Worm (Caenorhabditis elegans) whole organism, L4 larva: ENCODE results near the gene ttr-31.

Experiments used
- D1046.2 ChIP-seq: fragments of 200-800 bp; sonication (Bioruptor generic); IDR thresholded peaks from 2 replicates; pipeline ENCODE4 v1.3.6; 2022; ENCODE audit warnings: missing genetic modification characterization, missing compliant biosample characterization
- F37D6.2 ChIP-seq: sonication (generic microtip); optimal IDR thresholded peaks from 2 replicates; lab custom pipeline; 2016; ENCODE audit warnings: mild to moderate bottlenecking, missing genetic modification characterization, missing compliant biosample characterization
- F44E2.7 ChIP-seq: fragments of 200-800 bp; sonication (Bioruptor generic); IDR thresholded peaks from 2 replicates; pipeline ENCODE4 v2.1.2; 2022; ENCODE audit warnings: missing genetic modification characterization, missing compliant biosample characterization
- T20F7.1 ChIP-seq: fragments of 200-800 bp; sonication (Bioruptor generic); optimal IDR thresholded peaks from 2 replicates; lab custom pipeline; 2018; ENCODE audit warnings: mild to moderate bottlenecking, missing genetic modification characterization, missing compliant biosample characterization
- Y48G9A.11 ChIP-seq: fragments of 200-800 bp; sonication (Bioruptor generic); IDR thresholded peaks from 2 replicates; pipeline ENCODE4 v1.3.6; 2022; ENCODE audit warnings: missing genetic modification reagents, missing genetic modification characterization, missing compliant biosample characterization
- Y75B8A.6 ChIP-seq: fragments of 200-800 bp; sonication (Bioruptor generic); IDR thresholded peaks from 2 replicates; pipeline ENCODE4 v1.3.6; 2022; ENCODE audit warnings: missing genetic modification reagents, missing genetic modification characterization, missing compliant biosample characterization
- ZK546.5 ChIP-seq, 2 experiments: sonication (generic microtip); optimal IDR thresholded peaks; 2 replicates each; lab custom pipeline; 2017; ENCODE audit warnings: missing biosample characterization in 2 of 2, missing genetic modification characterization in 2 of 2
- aha-1 ChIP-seq: fragments of 150-350 bp; peaks from one replicate; lab custom pipeline; 2014; ENCODE audit warnings: missing biosample characterization, missing genetic modification characterization
- ceh-28 ChIP-seq: fragments of 150-350 bp; optimal IDR thresholded peaks from 2 replicates; lab custom pipeline; 2014; ENCODE audit warnings: missing biosample characterization, missing genetic modification reagents, missing genetic modification characterization
- ceh-32 ChIP-seq: sonication (generic microtip); optimal IDR thresholded peaks from 2 replicates; lab custom pipeline; 2016; ENCODE audit warnings: mild to moderate bottlenecking, missing genetic modification characterization, missing compliant biosample characterization; ENCODE audit not compliant: poor library complexity
- ceh-82 ChIP-seq: sonication (generic microtip); optimal IDR thresholded peaks from 2 replicates; lab custom pipeline; 2017; ENCODE audit warnings: missing biosample characterization, missing genetic modification characterization
- ces-1 ChIP-seq: fragments of 150-350 bp; sonication (generic microtip); optimal IDR thresholded peaks from 4 replicates; lab custom pipeline; 2014; ENCODE audit warnings: missing biosample characterization, missing genetic modification reagents, missing genetic modification characterization
- daf-8 ChIP-seq: fragments of 200-800 bp; sonication (Bioruptor generic); IDR thresholded peaks from 2 replicates; pipeline ENCODE4 v1.3.6; 2022; ENCODE audit warnings: missing genetic modification characterization, missing compliant biosample characterization
- dmd-6 ChIP-seq: fragments of 200-800 bp; sonication (Bioruptor generic); IDR thresholded peaks from 2 replicates; pipeline ENCODE4 v1.3.6; 2022; ENCODE audit warnings: missing genetic modification reagents, missing genetic modification characterization, missing compliant biosample characterization
- dmd-9 ChIP-seq: fragments of 200-800 bp; sonication (Bioruptor generic); IDR thresholded peaks from 2 replicates; pipeline ENCODE4 v1.3.6; 2022; ENCODE audit warnings: missing genetic modification reagents, missing genetic modification characterization, missing compliant biosample characterization
- dve-1 ChIP-seq: sonication (generic microtip); optimal IDR thresholded peaks from 2 replicates; lab custom pipeline; 2017; ENCODE audit warnings: antibody characterized with exemption, mild to moderate bottlenecking, missing genetic modification characterization, missing compliant biosample characterization; ENCODE audit not compliant: insufficient read depth
- egl-43 ChIP-seq: fragments of 200-800 bp; sonication (Bioruptor generic); IDR thresholded peaks from 2 replicates; pipeline ENCODE4 v1.3.6; 2022; ENCODE audit warnings: missing genetic modification reagents, missing genetic modification characterization, missing compliant biosample characterization
- fos-1 ChIP-seq: fragments of 150-350 bp; optimal IDR thresholded peaks from 2 replicates; lab custom pipeline; 2014; ENCODE audit warnings: missing biosample characterization, missing genetic modification characterization
- hif-1 ChIP-seq, 2 experiments: sonication (generic microtip); optimal IDR thresholded peaks; 2 replicates each; lab custom pipeline; 2016 to 2017; ENCODE audit warnings: missing compliant biosample characterization in 2 of 2, missing genetic modification characterization in 2 of 2, missing genetic modification reagents in 2 of 2, missing genotype in 2 of 2, mild to moderate bottlenecking in 1 of 2
- hlh-11 ChIP-seq: fragments of 200-800 bp; sonication (Bioruptor generic); optimal IDR thresholded peaks from 2 replicates; lab custom pipeline; 2018; ENCODE audit warnings: mild to moderate bottlenecking, missing genetic modification characterization, missing compliant biosample characterization
- hlh-30 ChIP-seq: sonication (generic microtip); optimal IDR thresholded peaks from 2 replicates; lab custom pipeline; 2017; ENCODE audit warnings: antibody characterized with exemption, mild to moderate bottlenecking, missing genetic modification characterization, missing compliant biosample characterization; ENCODE audit not compliant: insufficient read depth
- hmg-1.1 ChIP-seq: fragments of 200-800 bp; sonication (Bioruptor generic); IDR thresholded peaks from 2 replicates; pipeline ENCODE4 v1.3.6; 2022; ENCODE audit warnings: missing genetic modification reagents, missing genetic modification characterization, missing compliant biosample characterization
- lin-13 ChIP-seq: fragments of 150-350 bp; optimal IDR thresholded peaks from 2 replicates; lab custom pipeline; 2014; ENCODE audit warnings: missing biosample characterization, missing genetic modification reagents, missing genetic modification characterization
- lin-15B ChIP-seq: fragments of 150-350 bp; sonication (generic microtip); optimal IDR thresholded peaks from 3 replicates; lab custom pipeline; 2014; ENCODE audit warnings: missing biosample characterization, missing genetic modification characterization
- mxl-3 ChIP-seq: fragments of 200-800 bp; sonication (Bioruptor generic); optimal IDR thresholded peaks from 2 replicates; lab custom pipeline; 2018; ENCODE audit warnings: mild to moderate bottlenecking, missing genetic modification characterization, missing compliant biosample characterization
- nhr-102 ChIP-seq: sonication (generic microtip); optimal IDR thresholded peaks from 2 replicates; lab custom pipeline; 2016; ENCODE audit warnings: mild to moderate bottlenecking, missing genetic modification characterization, moderate library complexity, missing compliant biosample characterization
- nhr-11 ChIP-seq: fragments of 150-350 bp; optimal IDR thresholded peaks from 2 replicates; lab custom pipeline; 2014; ENCODE audit warnings: missing biosample characterization, missing genetic modification characterization
- nhr-111 ChIP-seq: fragments of 200-800 bp; sonication (Bioruptor generic); optimal IDR thresholded peaks from 2 replicates; lab custom pipeline; 2018; ENCODE audit warnings: mild to moderate bottlenecking, missing genetic modification characterization, missing compliant biosample characterization
- nhr-28 ChIP-seq: fragments of 150-350 bp; optimal IDR thresholded peaks from 2 replicates; lab custom pipeline; 2014; ENCODE audit warnings: missing biosample characterization, missing genetic modification characterization
- php-3 ChIP-seq: fragments of 200-800 bp; sonication (Bioruptor generic); IDR thresholded peaks from 2 replicates; pipeline ENCODE4 v1.3.6; 2022; ENCODE audit warnings: missing genetic modification reagents, missing genetic modification characterization, missing compliant biosample characterization
- pqm-1 ChIP-seq: sonication (generic microtip); optimal IDR thresholded peaks from 2 replicates; lab custom pipeline; 2017; ENCODE audit warnings: missing biosample characterization, missing genetic modification characterization
- saeg-2 ChIP-seq: fragments of 200-800 bp; sonication (Bioruptor generic); IDR thresholded peaks from 2 replicates; pipeline ENCODE4 v1.3.6; 2022; ENCODE audit warnings: missing genetic modification reagents, missing genetic modification characterization, missing compliant biosample characterization
- set-16 ChIP-seq: fragments of 200-800 bp; sonication (Bioruptor generic); IDR thresholded peaks from 2 replicates; pipeline ENCODE4 v1.3.6; 2022; ENCODE audit warnings: missing genetic modification reagents, missing genetic modification characterization, missing compliant biosample characterization
- snpc-1.2 ChIP-seq: fragments of 200-800 bp; sonication (Bioruptor generic); IDR thresholded peaks from 2 replicates; pipeline ENCODE4 v1.3.6; 2022; ENCODE audit warnings: missing genetic modification reagents, missing genetic modification characterization, missing compliant biosample characterization
- spr-1 ChIP-seq: sonication (generic microtip); optimal IDR thresholded peaks from 2 replicates; lab custom pipeline; 2016; ENCODE audit warnings: mild to moderate bottlenecking, missing genetic modification characterization, missing compliant biosample characterization
- spr-3 ChIP-seq: fragments of 200-800 bp; sonication (Bioruptor generic); optimal IDR thresholded peaks from 2 replicates; lab custom pipeline; 2018; ENCODE audit warnings: mild to moderate bottlenecking, missing genetic modification characterization, missing compliant biosample characterization
- tag-97 ChIP-seq: fragments of 200-800 bp; sonication (Bioruptor generic); IDR thresholded peaks from 2 replicates; pipeline ENCODE4 v1.3.6; 2022; ENCODE audit warnings: missing genetic modification characterization, missing compliant biosample characterization
- tra-1 ChIP-seq: fragments of 200-800 bp; sonication (Bioruptor generic); IDR thresholded peaks from 2 replicates; pipeline ENCODE4 v1.3.6; 2022; ENCODE audit warnings: missing genetic modification reagents, missing genetic modification characterization, missing compliant biosample characterization
- unc-62 ChIP-seq, 3 experiments: fragments of 150-350 bp in 1 of 3; sonication (generic microtip); optimal IDR thresholded peaks in 2 of 3; peaks in 1 of 3; 1 replicate in 1 of 3; 2 replicates in 2 of 3; lab custom pipeline; 2014 to 2017; ENCODE audit warnings: missing biosample characterization in 3 of 3, missing genetic modification characterization in 3 of 3, missing genetic modification reagents in 3 of 3, missing genotype in 1 of 3
- zag-1 ChIP-seq: fragments of 150-350 bp; optimal IDR thresholded peaks from 2 replicates; lab custom pipeline; 2014; ENCODE audit warnings: missing biosample characterization, missing genetic modification characterization
- zfp-2 ChIP-seq: sonication (generic microtip); optimal IDR thresholded peaks from 2 replicates; lab custom pipeline; 2016; ENCODE audit warnings: mild to moderate bottlenecking, missing genetic modification characterization, missing compliant biosample characterization
- zip-11 ChIP-seq: fragments of 200-800 bp; sonication (Bioruptor generic); IDR thresholded peaks from 2 replicates; pipeline ENCODE4 v1.3.6; 2022; ENCODE audit warnings: missing genetic modification characterization, missing compliant biosample characterization
- ztf-7 ChIP-seq: fragments of 150-350 bp; optimal IDR thresholded peaks from 2 replicates; lab custom pipeline; 2014; ENCODE audit warnings: missing biosample characterization, missing genetic modification characterization

ttr-31 gene

DNA sequence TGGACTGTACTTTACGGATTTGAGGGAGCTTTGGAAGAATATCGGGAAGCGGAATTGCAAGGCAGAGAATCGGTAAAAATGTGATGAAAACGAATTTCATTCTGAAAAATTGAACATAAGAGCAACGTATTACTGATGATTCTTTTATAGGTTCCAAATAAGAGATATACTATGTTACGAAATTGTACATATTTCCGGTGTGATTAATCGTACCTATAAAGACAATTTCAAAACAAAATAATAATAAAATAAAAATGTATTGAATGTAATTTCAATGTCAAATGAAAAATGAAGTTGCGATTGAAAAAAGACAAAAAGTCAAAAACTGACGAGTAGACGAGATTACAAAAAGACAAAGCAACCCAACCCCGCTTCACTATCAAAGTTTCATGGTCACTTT, at the start of gene ttr-31:
ttr-31 (minus strand) TSS at position 101 of the 400 bp plus-strand sequence.
- TF ChIP-seq nhr-111 (GFP tag; lab: Kevin White, UChicago), result no peak
- no peak for TF ChIP-seq saeg-2 (GFP tag; lab: Robert Waterston, UW)
- no peak for TF ChIP-seq zag-1 (tag; lab: Kevin White, UChicago)
- TF ChIP-seq ceh-32 (tag; lab: Kevin White, UChicago), result no peak
- TF ChIP-seq dmd-6 (GFP tag; lab: Robert Waterston, UW), result no peak
- TF ChIP-seq Y48G9A.11 (GFP tag; lab: Robert Waterston, UW), result no peak
- TF ChIP-seq php-3, result no peak
- no peak for TF ChIP-seq spr-3
- TF ChIP-seq egl-43 (GFP tag; lab: Robert Waterston, UW), result no peak
- no peak for TF ChIP-seq lin-15B (tag; lab: Kevin White, UChicago)
- no peak for TF ChIP-seq nhr-28 (tag; lab: Kevin White, UChicago)
- no peak for TF ChIP-seq nhr-102 (tag; lab: Kevin White, UChicago)
- TF ChIP-seq daf-8 (GFP tag; lab: Robert Waterston, UW), result no peak
- TF ChIP-seq ceh-82, result no peak
- TF ChIP-seq unc-62 (GFP tag; optimal IDR thresholded peaks at IDR 0.05 in 1 of 2; lab: Kevin White, UChicago), result no peak
- no peak for TF ChIP-seq unc-62 (tag; optimal IDR thresholded peaks at IDR 0.05; lab: Kevin White, UChicago)
- TF ChIP-seq lin-13 (GFP tag; lab: Kevin White, UChicago), result no peak
- TF ChIP-seq tra-1, result no peak
- no peak for TF ChIP-seq spr-1 (tag; lab: Kevin White, UChicago)

ce11 chrX:11057028-11057427, 48.2 kb upstream of the ttr-31 start, which contains the start of gene lpr-3:
Gene lpr-3 (plus strand): TSS chrX:11057401.
- TF ChIP-seq F37D6.2 (no peak), hlh-30 (tag; lab: Kevin White, UChicago) (peak; percentile 14), hlh-11 (peak; percentile 61), Y75B8A.6 (no peak), mxl-3 (GFP tag; lab: Kevin White, UChicago) (peak; percentile 45), nhr-28 (tag; lab: Kevin White, UChicago) (peak; percentile 11)

- TF ChIP-seq tag-97 (0 out of 2 replicates have a peak, but pooled peaks have one; percentile 67), spr-3 (no peak)
Measured at ce11 chrX:11053615-11054014, 44.8 kb upstream of the ttr-31 start, which contains the start of gene C09F12.2. Gene C09F12.2 (plus strand): TSS chrX:11053915.

- TF ChIP-seq zfp-2 (tag; lab: Kevin White, UChicago) (no peak), lin-15B (tag; lab: Kevin White, UChicago) (no peak), tag-97 (peak; percentile 61; the same call in 1 of the 2 replicates), set-16 (GFP tag; lab: Robert Waterston, UW) (peak; percentile 98), D1046.2 (GFP tag; lab: Robert Waterston, UW) (0 out of 2 replicates have a peak, but pooled peaks have one; percentile 12), aha-1 (tag; lab: Kevin White, UChicago) (peak; percentile 57)
Measured at ce11 chrX:11050335-11050734, 41.5 kb upstream of the ttr-31 start.

ce11 chrX:11047183-11047582, 38.3 kb upstream of the ttr-31 start, which contains the start of gene clc-1:
Gene clc-1 (plus strand): TSS chrX:11047446.
- no peak for TF ChIP-seq ztf-7 (tag; lab: Kevin White, UChicago)
- TF ChIP-seq dmd-9 (GFP tag; lab: Robert Waterston, UW), result no peak
- TF ChIP-seq nhr-28 (tag; lab: Kevin White, UChicago), result peak; percentile 82
- no peak for TF ChIP-seq hmg-1.1 (GFP tag; lab: Robert Waterston, UW)
- no peak for TF ChIP-seq ceh-28 (tag; lab: Kevin White, UChicago)
- no peak for TF ChIP-seq ZK546.5 (tag; optimal IDR thresholded peaks at IDR 0.05; lab: Kevin White, UChicago)
- TF ChIP-seq ces-1 (GFP tag; lab: Kevin White, UChicago), result no peak
- peak in 1 of 2 experiments; percentile 40 for TF ChIP-seq hif-1 (tag; optimal IDR thresholded peaks at IDR 0.05; lab: Kevin White, UChicago)
- no peak for TF ChIP-seq daf-8 (GFP tag; lab: Robert Waterston, UW)
- no peak for TF ChIP-seq zip-11
- TF ChIP-seq hlh-11, result peak; percentile 85
- TF ChIP-seq dmd-6 (GFP tag; lab: Robert Waterston, UW), result peak; percentile 93
- TF ChIP-seq ceh-82, result no peak
- TF ChIP-seq F44E2.7 (GFP tag; lab: Robert Waterston, UW), result no peak
- peak; percentile 79 for TF ChIP-seq dve-1 (tag; lab: Kevin White, UChicago)
- peak; percentile 27 for TF ChIP-seq fos-1 (tag; lab: Kevin White, UChicago)
- no peak for TF ChIP-seq nhr-11
- TF ChIP-seq lin-15B (tag; lab: Kevin White, UChicago), result no peak
- TF ChIP-seq tra-1, result peak; percentile 73; the same call in 1 of the 2 replicates
- TF ChIP-seq T20F7.1 (GFP tag; lab: Kevin White, UChicago), result peak; percentile 29
- no peak for TF ChIP-seq snpc-1.2 (GFP tag; lab: Robert Waterston, UW)
- TF ChIP-seq pqm-1 (tag; lab: Kevin White, UChicago), result peak; percentile 97
